Worm (Caenorhabditis elegans): ENCODE results near the gene daf-18.

daf-18 gene

DNA sequence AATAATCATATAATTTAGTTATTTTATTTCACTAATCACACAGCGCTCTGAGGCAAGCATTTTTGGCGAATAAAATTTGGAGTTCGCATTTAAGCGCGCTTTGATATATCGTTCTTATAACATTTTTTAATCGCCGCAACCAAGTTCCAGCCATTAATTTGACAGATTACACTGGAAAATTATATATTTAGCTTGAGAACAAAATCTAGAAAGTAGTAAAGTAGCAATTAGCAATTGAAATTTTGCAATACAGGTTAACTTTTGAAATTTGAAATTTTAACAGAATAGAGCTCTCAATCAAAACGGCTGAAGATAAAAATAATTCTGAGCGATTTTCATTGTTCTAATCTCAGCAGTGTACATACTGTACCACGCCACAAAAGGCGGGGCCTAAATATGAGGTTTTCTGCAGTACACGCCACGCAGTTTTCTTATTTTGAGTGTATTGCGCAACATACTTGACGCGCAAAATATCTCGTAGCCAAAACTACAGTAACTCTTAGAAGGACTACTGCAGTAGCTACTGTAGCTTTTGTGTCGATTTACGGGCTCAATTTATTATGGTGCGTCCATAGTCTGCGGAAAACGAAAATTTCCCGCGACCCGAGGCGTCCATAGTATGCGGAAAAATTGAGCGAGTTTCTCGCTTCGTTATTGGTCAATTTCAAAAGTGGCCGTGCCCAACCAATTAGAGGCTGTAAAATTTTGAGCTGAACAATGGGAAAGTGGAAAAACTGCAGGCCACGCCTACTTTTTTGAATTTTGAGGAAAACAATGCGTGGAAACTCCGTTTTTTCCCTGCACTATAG, 2.3 kb upstream of the daf-18 start (continued):
- no peak for TF ChIP-seq dpl-1 (GFP tag; optimal IDR thresholded peaks at IDR 0.05)
- no peak for TF ChIP-seq rbr-2 (tag; optimal IDR thresholded peaks at IDR 0.05)
- no peak for TF ChIP-seq saeg-2 (GFP tag; IDR thresholded peaks at IDR 0.05)
- no peak for TF ChIP-seq egl-27 (tag; optimal IDR thresholded peaks at IDR 0.05)
- no peak for TF ChIP-seq spr-1 (tag; optimal IDR thresholded peaks at IDR 0.05)
- no peak for TF ChIP-seq madf-9 (GFP tag; conservative IDR thresholded peaks at IDR 0.05)
- no peak for TF ChIP-seq hlh-30 (tag; optimal IDR thresholded peaks at IDR 0.05; ENCODE audit: insufficient read depth)
- no peak for TF ChIP-seq jun-1 (tag; optimal IDR thresholded peaks at IDR 0.05)
- TF ChIP-seq lin-15B (tag; optimal IDR thresholded peaks at IDR 0.05): no peak
- TF ChIP-seq pqm-1 (tag; optimal IDR thresholded peaks at IDR 0.05): no peak
- TF ChIP-seq lim-7 (GFP tag; IDR thresholded peaks at IDR 0.05): no peak
- no peak for TF ChIP-seq nhr-25 (tag; optimal IDR thresholded peaks at IDR 0.05; ENCODE audit: borderline replicate concordance, insufficient read depth)
- 0 out of 2 replicates have a peak, but pooled peaks have one; percentile 4 for TF ChIP-seq arid-1 (GFP tag; conservative IDR thresholded peaks at IDR 0.05)
- no peak for TF ChIP-seq lin-39 (tag; optimal IDR thresholded peaks at IDR 0.05)
- TF ChIP-seq nhr-76 (tag; optimal IDR thresholded peaks at IDR 0.05): no peak
- TF ChIP-seq F10B5.3 (tag; optimal IDR thresholded peaks at IDR 0.05): no peak
- no peak for TF ChIP-seq snpc-1.2 (GFP tag; IDR thresholded peaks at IDR 0.05)
- no peak for TF ChIP-seq zip-2 (tag; optimal IDR thresholded peaks at IDR 0.05)
- TF ChIP-seq lin-38 (GFP tag; IDR thresholded peaks at IDR 0.05): peak; percentile 62
- no peak for TF ChIP-seq cey-2 (tag; optimal IDR thresholded peaks at IDR 0.05; ENCODE audit: borderline replicate concordance, insufficient read depth)
- TF ChIP-seq unc-62 (GFP tag; optimal IDR thresholded peaks at IDR 0.05 in 1 of 2): no peak
- TF ChIP-seq unc-62 (tag; optimal IDR thresholded peaks at IDR 0.05): no peak
- no peak for TF ChIP-seq hif-1 (tag; optimal IDR thresholded peaks at IDR 0.05)
- TF ChIP-seq Y5F2A.4 (GFP tag; optimal IDR thresholded peaks at IDR 0.05): no peak
- TF ChIP-seq nhr-11 (tag; optimal IDR thresholded peaks at IDR 0.05): no peak
- no peak for TF ChIP-seq fos-1 (tag; optimal IDR thresholded peaks at IDR 0.05)
- no peak for TF ChIP-seq nhr-102 (tag; optimal IDR thresholded peaks at IDR 0.05)
- TF ChIP-seq dmd-6 (GFP tag; IDR thresholded peaks at IDR 0.05): no peak
- no peak for TF ChIP-seq nhr-28 (tag; optimal IDR thresholded peaks at IDR 0.05)

- TF ChIP-seq set-16 (GFP tag; IDR thresholded peaks at IDR 0.05): peak; percentile 96
- TF ChIP-seq dmd-9 (GFP tag; IDR thresholded peaks at IDR 0.05): 0 out of 2 replicates have a peak, but pooled peaks have one; percentile 15
- TF ChIP-seq F44E2.7 (GFP tag; IDR thresholded peaks at IDR 0.05): no peak
- peak; percentile 54 for TF ChIP-seq egl-43 (GFP tag; IDR thresholded peaks at IDR 0.05)
- TF ChIP-seq gei-8 (GFP tag; optimal IDR thresholded peaks at IDR 0.05): no peak
- no peak for TF ChIP-seq spr-3 (GFP tag; optimal IDR thresholded peaks at IDR 0.05)
- peak; percentile 21 for TF ChIP-seq aha-1 (tag)
- no peak for TF ChIP-seq dve-1 (tag; optimal IDR thresholded peaks at IDR 0.05; ENCODE audit: insufficient read depth)
- TF ChIP-seq hif-1 (tag; optimal IDR thresholded peaks at IDR 0.05): no peak
- TF ChIP-seq madf-5 (GFP tag; IDR thresholded peaks at IDR 0.05): 0 out of 4 replicates have a peak, but pooled peaks of 1 of the 2 experiments have one; percentile 33
- TF ChIP-seq F10B5.3 (tag; optimal IDR thresholded peaks at IDR 0.05): no peak
- no peak for TF ChIP-seq zip-2 (tag; optimal IDR thresholded peaks at IDR 0.05)
Measured at ce11 chrIV:426597-426996, 1.6 kb upstream of the daf-18 start.

All from whole organism, L4 larva.